Worm (Caenorhabditis elegans) whole organism, late embryonic: ENCODE measurements around the gene F43C11.10.

Experiments
- ahr-1 ChIP-seq: sonication (generic microtip); optimal IDR thresholded peaks from 2 replicates; lab custom pipeline; 2016; ENCODE audit warnings: missing genetic modification characterization, missing compliant biosample characterization
- ceh-14 ChIP-seq: sonication (generic microtip); optimal IDR thresholded peaks from 2 replicates; lab custom pipeline; 2016; ENCODE audit warnings: missing genotype, missing genetic modification characterization, missing compliant biosample characterization
- ceh-9 ChIP-seq: sonication (generic microtip); optimal IDR thresholded peaks from 2 replicates; lab custom pipeline; 2016; ENCODE audit warnings: mild to moderate bottlenecking, missing genetic modification characterization, inconsistent platforms, missing compliant biosample characterization
- dmd-4 ChIP-seq: sonication (generic microtip); optimal IDR thresholded peaks from 2 replicates; lab custom pipeline; 2016; ENCODE audit warnings: borderline replicate concordance, missing genetic modification characterization, missing compliant biosample characterization
- elt-2 ChIP-seq: sonication (generic microtip); optimal IDR thresholded peaks from 2 replicates; lab custom pipeline; 2016; ENCODE audit warnings: missing genetic modification reagents, missing genetic modification characterization, missing compliant biosample characterization
- eyg-1 ChIP-seq: sonication (generic microtip); optimal IDR thresholded peaks from 2 replicates; lab custom pipeline; 2016; ENCODE audit warnings: missing genotype, missing genetic modification characterization, missing compliant biosample characterization
- fax-1 ChIP-seq: sonication (generic microtip); optimal IDR thresholded peaks from 2 replicates; lab custom pipeline; 2016; ENCODE audit warnings: missing genotype, missing genetic modification characterization, missing compliant biosample characterization
- hlh-8 ChIP-seq: sonication (generic microtip); optimal IDR thresholded peaks from 2 replicates; lab custom pipeline; 2016; ENCODE audit warnings: missing genotype, missing genetic modification characterization, missing compliant biosample characterization
- pha-4 ChIP-seq: fragments of 150-350 bp; optimal IDR thresholded peaks from 2 replicates; lab custom pipeline; 2018; ENCODE audit warnings: missing biosample characterization, missing genetic modification reagents, missing genetic modification characterization
- pqm-1 ChIP-seq: sonication (generic microtip); optimal IDR thresholded peaks from 2 replicates; lab custom pipeline; 2016; ENCODE audit warnings: missing genetic modification characterization, missing compliant biosample characterization
- ttx-3 ChIP-seq: sonication (generic microtip); optimal IDR thresholded peaks from 2 replicates; lab custom pipeline; 2016; ENCODE audit warnings: missing genetic modification reagents, missing genetic modification characterization, missing compliant biosample characterization
- unc-55 ChIP-seq: sonication (generic microtip); optimal IDR thresholded peaks from 2 replicates; lab custom pipeline; 2017; ENCODE audit warnings: missing biosample characterization, missing genetic modification reagents, missing genetic modification characterization

DNA sequence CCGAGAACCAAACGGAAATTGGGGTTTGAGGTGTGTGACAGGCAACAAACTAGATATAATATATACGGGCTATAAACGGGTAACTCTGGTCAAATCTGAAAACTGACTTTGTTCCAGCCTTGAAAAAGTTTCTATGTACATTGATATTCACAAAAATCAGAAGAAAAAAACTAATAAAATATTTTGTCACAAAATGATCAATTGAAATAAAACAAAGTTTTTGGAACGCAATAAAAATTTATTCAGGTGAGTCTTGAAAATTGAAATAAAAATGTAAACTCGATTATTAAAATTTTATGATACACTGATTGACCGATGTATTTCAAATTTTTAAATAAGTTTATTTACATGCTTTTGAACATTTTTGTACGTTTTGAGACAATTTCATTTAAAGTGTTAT, 50.1 kb downstream of the F43C11.10 start, which contains the start of gene B0281.6:
- TF ChIP-seq fax-1 (tag; lab: Kevin White, UChicago) = no peak
- no peak for TF ChIP-seq ceh-9 (tag; lab: Kevin White, UChicago)
- TF ChIP-seq pqm-1 (tag; lab: Kevin White, UChicago) = no peak
- no peak for TF ChIP-seq unc-55
- TF ChIP-seq dmd-4 = no peak
- TF ChIP-seq ttx-3 = no peak
- no peak for TF ChIP-seq elt-2 (tag; lab: Kevin White, UChicago)
- TF ChIP-seq ahr-1 (tag; lab: Kevin White, UChicago) = no peak
- TF ChIP-seq pha-4 (tag; lab: Kevin White, UChicago) = no peak
- no peak for TF ChIP-seq ceh-14 (tag; lab: Kevin White, UChicago)
- no peak for TF ChIP-seq hlh-8 (tag; lab: Kevin White, UChicago)
- TF ChIP-seq eyg-1 = no peak
